Worm (Caenorhabditis elegans) whole organism, young adult: ENCODE data around the gene emb-1.

Experiments
- F10E7.11 ChIP-seq: sonication (generic microtip); optimal IDR thresholded peaks from 2 replicates; lab custom pipeline; 2017; ENCODE audit warnings: mild to moderate bottlenecking, missing genetic modification characterization, moderate library complexity, missing compliant biosample characterization
- F23B12.7 ChIP-seq: sonication (generic microtip); optimal IDR thresholded peaks from 2 replicates; lab custom pipeline; 2017; ENCODE audit warnings: missing genetic modification characterization, mild to moderate bottlenecking, missing compliant biosample characterization, antibody characterized with exemption, moderate library complexity; ENCODE audit not compliant: insufficient read depth
- F33H1.4 ChIP-seq: fragments of 200-800 bp; sonication (Bioruptor generic); IDR thresholded peaks from 2 replicates; pipeline ENCODE4 v1.3.6; 2022; ENCODE audit warnings: missing genetic modification reagents, missing genetic modification characterization, missing compliant biosample characterization
- F57C9.4 ChIP-seq: sonication (generic microtip); optimal IDR thresholded peaks from 2 replicates; lab custom pipeline; 2017; ENCODE audit warnings: mild to moderate bottlenecking, missing genetic modification characterization, missing compliant biosample characterization
- K11D2.4 ChIP-seq: fragments of 200-800 bp; sonication (Bioruptor generic); IDR thresholded peaks from 2 replicates; pipeline ENCODE4 v1.3.6; 2022; ENCODE audit warnings: missing genetic modification reagents, missing genetic modification characterization, missing compliant biosample characterization
- K12H6.12 ChIP-seq: fragments of 200-800 bp; sonication (Bioruptor generic); optimal IDR thresholded peaks from 2 replicates; lab custom pipeline; 2018; ENCODE audit warnings: mild to moderate bottlenecking, missing genetic modification characterization, missing compliant biosample characterization
- T07F8.4 ChIP-seq: sonication (generic microtip); optimal IDR thresholded peaks from 2 replicates; lab custom pipeline; 2016; ENCODE audit warnings: mild to moderate bottlenecking, missing genetic modification characterization, moderate library complexity, missing compliant biosample characterization
- Y53G8AR.9 ChIP-seq: fragments of 200-800 bp; sonication (Bioruptor generic); conservative IDR thresholded peaks from 2 replicates; pipeline ENCODE4 v1.3.6; 2022; ENCODE audit warnings: missing genetic modification reagents, missing genetic modification characterization, missing compliant biosample characterization
- attf-3 ChIP-seq: fragments of 200-800 bp; sonication (Bioruptor generic); conservative IDR thresholded peaks from 2 replicates; pipeline ENCODE4 v1.3.6; 2022; ENCODE audit warnings: missing genetic modification reagents, missing genetic modification characterization, missing compliant biosample characterization
- bed-1 ChIP-seq: fragments of 200-800 bp; sonication (Bioruptor generic); IDR thresholded peaks from 2 replicates; pipeline ENCODE4 v1.3.6; 2022; ENCODE audit warnings: missing genetic modification reagents, missing genetic modification characterization, missing compliant biosample characterization
- cebp-1 ChIP-seq, 2 experiments: fragments of 200-800 bp in 1 of 2; sonication (Bioruptor generic) in 1 of 2; sonication (generic microtip) in 1 of 2; IDR thresholded peaks in 1 of 2; optimal IDR thresholded peaks in 1 of 2; 2 replicates each; pipeline versions ENCODE4 v1.3.6 to Lab custom; 2017 to 2022; ENCODE audit warnings: missing compliant biosample characterization in 2 of 2, missing genetic modification characterization in 2 of 2, mild to moderate bottlenecking in 1 of 2, missing genetic modification reagents in 1 of 2, moderate library complexity in 1 of 2
- ceh-91 ChIP-seq: fragments of 200-800 bp; sonication (Bioruptor generic); IDR thresholded peaks from 2 replicates; pipeline ENCODE4 v1.3.6; 2022; ENCODE audit warnings: missing genetic modification reagents, missing genetic modification characterization, missing compliant biosample characterization
- chd-7 ChIP-seq: sonication (generic microtip); optimal IDR thresholded peaks from 2 replicates; lab custom pipeline; 2016; ENCODE audit warnings: mild to moderate bottlenecking, missing genetic modification characterization, moderate library complexity, missing compliant biosample characterization
- dpl-1 ChIP-seq: fragments of 150-350 bp; optimal IDR thresholded peaks from 2 replicates; lab custom pipeline; 2014; ENCODE audit warnings: missing biosample characterization, missing genetic modification reagents, missing genetic modification characterization
- ets-4 ChIP-seq: fragments of 200-800 bp; sonication (Bioruptor generic); optimal IDR thresholded peaks from 2 replicates; lab custom pipeline; 2018; ENCODE audit warnings: mild to moderate bottlenecking, missing genetic modification characterization, missing compliant biosample characterization
- hsf-1 ChIP-seq: fragments of 200-800 bp; sonication (Bioruptor generic); IDR thresholded peaks from 2 replicates; pipeline ENCODE4 v1.3.6; 2022; ENCODE audit warnings: missing genetic modification reagents, missing genetic modification characterization, missing compliant biosample characterization
- let-526 ChIP-seq: fragments of 200-800 bp; sonication (Bioruptor generic); IDR thresholded peaks from 2 replicates; pipeline ENCODE4 v1.3.6; 2022; ENCODE audit warnings: missing genetic modification reagents, missing genetic modification characterization, missing compliant biosample characterization
- let-607 ChIP-seq, 2 experiments: fragments of 200-800 bp in 1 of 2; sonication (Bioruptor generic) in 1 of 2; sonication (generic microtip) in 1 of 2; optimal IDR thresholded peaks; 2 replicates each; lab custom pipeline; 2016 to 2018; ENCODE audit warnings: mild to moderate bottlenecking in 2 of 2, missing compliant biosample characterization in 2 of 2, missing genetic modification characterization in 2 of 2, moderate library complexity in 2 of 2, missing genotype in 1 of 2
- lir-1 ChIP-seq: fragments of 200-800 bp; sonication (Bioruptor generic); conservative IDR thresholded peaks from 2 replicates; pipeline ENCODE4 v1.3.6; 2022; ENCODE audit warnings: missing genetic modification reagents, missing genetic modification characterization, missing compliant biosample characterization
- lsl-1 ChIP-seq: fragments of 200-800 bp; sonication (Bioruptor generic); optimal IDR thresholded peaks from 2 replicates; lab custom pipeline; 2018; ENCODE audit warnings: mild to moderate bottlenecking, missing genetic modification characterization, moderate library complexity, missing compliant biosample characterization
- madf-3 ChIP-seq: fragments of 200-800 bp; sonication (Bioruptor generic); IDR thresholded peaks from 2 replicates; pipeline ENCODE4 v1.3.6; 2022; ENCODE audit warnings: missing genetic modification reagents, missing genetic modification characterization, missing compliant biosample characterization
- mxl-1 ChIP-seq: sonication (generic microtip); optimal IDR thresholded peaks from 2 replicates; lab custom pipeline; 2016; ENCODE audit warnings: missing genetic modification characterization, missing compliant biosample characterization
- nfya-2 ChIP-seq: fragments of 200-800 bp; sonication (Bioruptor generic); IDR thresholded peaks from 2 replicates; pipeline ENCODE4 v1.3.6; 2022; ENCODE audit warnings: missing genetic modification reagents, missing genetic modification characterization, missing compliant biosample characterization
- nhr-80 ChIP-seq: sonication (generic microtip); optimal IDR thresholded peaks from 2 replicates; lab custom pipeline; 2016; ENCODE audit warnings: missing genetic modification characterization, missing compliant biosample characterization
- nhr-90 ChIP-seq: sonication (generic microtip); optimal IDR thresholded peaks from 2 replicates; lab custom pipeline; 2016; ENCODE audit warnings: missing genotype, mild to moderate bottlenecking, missing genetic modification characterization, missing compliant biosample characterization
- pbrm-1 ChIP-seq: fragments of 200-800 bp; sonication (Bioruptor generic); IDR thresholded peaks from 2 replicates; pipeline ENCODE4 v1.3.6; 2022; ENCODE audit warnings: missing genetic modification reagents, missing genetic modification characterization, missing compliant biosample characterization
- rcor-1 ChIP-seq: fragments of 200-800 bp; sonication (Bioruptor generic); IDR thresholded peaks from 2 replicates; pipeline ENCODE4 v1.3.6; 2022; ENCODE audit warnings: missing genetic modification reagents, missing genetic modification characterization, missing compliant biosample characterization
- sdz-38 ChIP-seq: sonication (generic microtip); optimal IDR thresholded peaks from 2 replicates; lab custom pipeline; 2016; ENCODE audit warnings: missing genotype, missing genetic modification characterization, missing compliant biosample characterization
- tlf-1 ChIP-seq: fragments of 200-800 bp; sonication (Bioruptor generic); optimal IDR thresholded peaks from 2 replicates; lab custom pipeline; 2018; ENCODE audit warnings: mild to moderate bottlenecking, missing genetic modification characterization, missing compliant biosample characterization
- ztf-28 ChIP-seq: fragments of 200-800 bp; sonication (Bioruptor generic); IDR thresholded peaks from 2 replicates; pipeline ENCODE4 v1.3.6; 2022; ENCODE audit warnings: missing genetic modification reagents, missing genetic modification characterization, missing compliant biosample characterization

emb-1 gene

ce11 chrIII:5217511-5217910 is 44.3 kb downstream of the emb-1 start, which contains the start of gene cutl-19:
TSS of gene cutl-19 (minus strand) at chrIII:5217611.
- TF ChIP-seq bed-1 (no peak), let-526 (GFP tag; lab: Robert Waterston, UW) (no peak), pbrm-1 (GFP tag; lab: Robert Waterston, UW) (no peak), rcor-1 (GFP tag; lab: Robert Waterston, UW) (no peak), nhr-80 (tag; lab: Kevin White, UChicago) (no peak), K12H6.12 (tag; lab: Kevin White, UChicago) (no peak), lsl-1 (GFP tag; lab: Kevin White, UChicago) (no peak), mxl-1 (tag; lab: Kevin White, UChicago) (no peak), F57C9.4 (tag; lab: Kevin White, UChicago) (no peak), F23B12.7 (no peak)

DNA sequence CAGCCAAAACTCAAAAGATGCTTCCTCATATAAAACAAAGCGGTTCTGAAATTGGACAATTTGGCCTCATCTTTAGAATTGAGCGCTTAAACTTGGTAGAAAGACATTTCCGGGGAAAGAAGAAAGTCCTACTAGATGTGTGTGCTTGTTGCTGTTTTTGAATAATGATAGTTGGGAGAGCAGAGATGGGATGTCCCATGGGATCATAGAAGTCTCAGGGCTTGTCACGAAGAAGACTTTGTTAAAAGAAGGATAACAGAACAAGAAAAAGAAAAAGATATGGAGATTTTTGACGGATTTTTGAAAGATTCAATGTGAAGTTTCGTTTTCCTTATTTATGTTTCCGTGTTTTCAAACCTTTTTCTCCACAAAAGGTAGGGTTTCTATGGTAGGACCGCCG is 45.4 kb downstream of the emb-1 start, which contains the start of gene ZC155.2:
ZC155.2 (plus strand) TSS at position 301 of the 400 bp plus-strand sequence.
- TF ChIP-seq F33H1.4 (GFP tag; lab: Robert Waterston, UW) (no peak), mxl-1 (tag; lab: Kevin White, UChicago) (no peak), attf-3 (GFP tag; lab: Robert Waterston, UW) (no peak), nfya-2 (GFP tag; lab: Robert Waterston, UW) (no peak), ceh-91 (GFP tag; lab: Robert Waterston, UW) (no peak), nhr-90 (tag; lab: Kevin White, UChicago) (no peak), chd-7 (tag; lab: Kevin White, UChicago) (no peak), pbrm-1 (GFP tag; lab: Robert Waterston, UW) (no peak)

DNA sequence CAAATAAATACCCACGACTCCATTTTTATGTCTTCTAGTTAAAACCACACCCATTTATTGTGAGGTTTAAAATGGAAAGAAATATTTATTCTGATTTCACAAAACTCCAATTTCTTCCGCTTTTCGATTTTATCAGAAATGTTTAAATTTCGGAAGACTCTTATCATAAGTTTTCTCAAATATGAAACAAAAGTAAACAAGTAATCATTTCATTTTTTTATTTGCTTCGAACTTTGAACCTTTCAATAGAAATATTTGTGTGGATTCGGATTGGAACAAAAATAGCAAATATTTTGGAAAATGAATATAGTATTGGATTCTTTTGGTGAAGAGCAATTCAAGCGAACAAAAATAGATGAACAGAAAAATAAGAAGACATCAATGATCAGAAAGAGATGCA is 48.6 kb downstream of the emb-1 start:
- TF ChIP-seq cebp-1 (GFP tag; IDR thresholded peaks at IDR 0.05; lab: Robert Waterston, UW) (no peak), cebp-1 (tag; optimal IDR thresholded peaks at IDR 0.05; lab: Kevin White, UChicago) (no peak), dpl-1 (GFP tag; lab: Kevin White, UChicago) (no peak), ets-4 (GFP tag; lab: Kevin White, UChicago) (no peak), tlf-1 (GFP tag; lab: Kevin White, UChicago) (no peak), hsf-1 (GFP tag; lab: Robert Waterston, UW) (no peak)

- TF ChIP-seq T07F8.4 (tag; lab: Kevin White, UChicago) (no peak), ceh-91 (GFP tag; lab: Robert Waterston, UW) (no peak), Y53G8AR.9 (GFP tag; lab: Robert Waterston, UW) (no peak), ztf-28 (GFP tag; lab: Robert Waterston, UW) (no peak), let-607 (tag; optimal IDR thresholded peaks at IDR 0.05; lab: Kevin White, UChicago) (no peak), F10E7.11 (tag; lab: Kevin White, UChicago) (no peak), sdz-38 (tag; lab: Kevin White, UChicago) (no peak), madf-3 (no peak), lir-1 (GFP tag; lab: Robert Waterston, UW) (no peak), K11D2.4 (GFP tag; lab: Robert Waterston, UW) (no peak)
Observed at ce11 chrIII:5222777-5223176, 49.5 kb downstream of the emb-1 start.
